Fruit fly (Drosophila melanogaster) whole organism, wandering third instar larva: ENCODE measurements around the gene corto.

Experiments used
- Abd-B ChIP-seq: fragments of >200 bp; optimal IDR thresholded peaks from 2 replicates; lab custom pipeline; 2017; ENCODE audit warnings: missing biosample characterization, missing genetic modification characterization
- CG32264 ChIP-seq: fragments of 200-800 bp; sonication (Bioruptor generic); optimal IDR thresholded peaks from 2 replicates; lab custom pipeline; 2016; ENCODE audit warnings: missing biosample characterization, missing genetic modification characterization
- CG9705 ChIP-seq: fragments of 200-800 bp; sonication (Bioruptor generic); optimal IDR thresholded peaks from 2 replicates; lab custom pipeline; 2018; ENCODE audit warnings: missing biosample characterization, mild to moderate bottlenecking, missing genetic modification characterization
- CrebA ChIP-seq: fragments of 200-800 bp; sonication (Bioruptor generic); optimal IDR thresholded peaks from 2 replicates; lab custom pipeline; 2016; ENCODE audit warnings: missing biosample characterization, mild to moderate bottlenecking, missing genetic modification characterization, borderline replicate concordance
- Dfd ChIP-seq: fragments of >200 bp; optimal IDR thresholded peaks from 2 replicates; lab custom pipeline; 2017; ENCODE audit warnings: missing biosample characterization, missing genetic modification characterization
- Dif ChIP-seq: fragments of 200-275, 200-300 bp; sonication (Bioruptor generic); optimal IDR thresholded peaks from 2 replicates; lab custom pipeline; 2018; ENCODE audit warnings: missing biosample characterization, missing genetic modification characterization; ENCODE audit not compliant: partially characterized antibody
- GATAd ChIP-seq: sonication (Bioruptor generic); optimal IDR thresholded peaks from 2 replicates; lab custom pipeline; 2016; ENCODE audit warnings: missing biosample characterization, missing genetic modification characterization
- HLH106 ChIP-seq: fragments of 200-800 bp; optimal IDR thresholded peaks from 3 replicates; lab custom pipeline; 2019; ENCODE audit warnings: missing biosample characterization, mild to moderate bottlenecking, missing genetic modification characterization, moderate library complexity
- Hnf4 ChIP-seq: fragments of 200-800 bp; sonication (Bioruptor generic); optimal IDR thresholded peaks from 2 replicates; lab custom pipeline; 2016; ENCODE audit warnings: missing biosample characterization, mild to moderate bottlenecking, missing genetic modification characterization
- Hr78 ChIP-seq: fragments of >200 bp; optimal IDR thresholded peaks from 2 replicates; lab custom pipeline; 2017; ENCODE audit warnings: missing biosample characterization, missing genetic modification characterization
- Myc ChIP-seq: fragments of >200 bp; optimal IDR thresholded peaks from 2 replicates; lab custom pipeline; 2017
- N ChIP-seq: fragments of >200 bp; optimal IDR thresholded peaks from 2 replicates; lab custom pipeline; 2018; ENCODE audit warnings: missing biosample characterization, missing external identifiers, missing genetic modification characterization
- OdsH ChIP-seq: fragments of 200-800 bp; sonication (Bioruptor generic); optimal IDR thresholded peaks from 2 replicates; lab custom pipeline; 2016; ENCODE audit warnings: missing biosample characterization, mild to moderate bottlenecking, missing genetic modification characterization
- Rel ChIP-seq, 2 experiments: fragments of 200-800 bp; sonication (Bioruptor generic) in 1 of 2; optimal IDR thresholded peaks; 2 replicates in 1 of 2; 3 replicates in 1 of 2; lab custom pipeline; 2016 to 2019; ENCODE audit warnings: mild to moderate bottlenecking in 2 of 2, missing biosample characterization in 2 of 2, missing genetic modification characterization in 2 of 2, moderate library complexity in 1 of 2
- Sp1 ChIP-seq: fragments of 200-800 bp; sonication (Bioruptor generic); optimal IDR thresholded peaks from 3 replicates; lab custom pipeline; 2019; ENCODE audit warnings: missing biosample characterization, mild to moderate bottlenecking, missing genetic modification characterization, moderate library complexity
- Vsx2 ChIP-seq: fragments of 200-300, 225-300 bp; sonication (Bioruptor generic); optimal IDR thresholded peaks from 2 replicates; lab custom pipeline; 2018; ENCODE audit warnings: missing biosample characterization, missing genetic modification characterization; ENCODE audit not compliant: partially characterized antibody
- br ChIP-seq: fragments of 200-800 bp; sonication (Bioruptor generic); optimal IDR thresholded peaks from 2 replicates; lab custom pipeline; 2016; ENCODE audit warnings: missing biosample characterization, missing genetic modification characterization
- dmrt93B ChIP-seq: fragments of 200-800 bp; sonication (Bioruptor generic); optimal IDR thresholded peaks from 2 replicates; lab custom pipeline; 2018; ENCODE audit warnings: missing biosample characterization, mild to moderate bottlenecking, missing genetic modification characterization
- dsf ChIP-seq: sonication (Bioruptor generic); optimal IDR thresholded peaks from 2 replicates; lab custom pipeline; 2016; ENCODE audit warnings: missing biosample characterization, missing genetic modification characterization, borderline replicate concordance
- ey ChIP-seq: fragments of 200-800 bp; sonication (Bioruptor generic); optimal IDR thresholded peaks from 2 replicates; lab custom pipeline; 2016; ENCODE audit warnings: missing biosample characterization, missing genetic modification characterization
- foxo ChIP-seq, 2 experiments: fragments of 200-800 bp; sonication (Bioruptor generic); optimal IDR thresholded peaks; 2 replicates in 1 of 2; 3 replicates in 1 of 2; lab custom pipeline; 2016 to 2017; ENCODE audit warnings: missing biosample characterization in 2 of 2, missing genetic modification characterization in 2 of 2
- fru ChIP-seq: fragments of 200-800 bp; sonication (Bioruptor generic); optimal IDR thresholded peaks from 3 replicates; lab custom pipeline; 2016; ENCODE audit warnings: missing biosample characterization, mild to moderate bottlenecking, missing genetic modification characterization
- h ChIP-seq: fragments of 200-800 bp; sonication (Bioruptor generic); optimal IDR thresholded peaks from 3 replicates; lab custom pipeline; 2016; ENCODE audit warnings: missing biosample characterization, mild to moderate bottlenecking, missing genetic modification characterization
- jim ChIP-seq: fragments of 175-275, 200-325 bp; sonication (Bioruptor generic); optimal IDR thresholded peaks from 2 replicates; lab custom pipeline; 2016; ENCODE audit warnings: missing biosample characterization, mild to moderate bottlenecking, missing genetic modification characterization
- pan ChIP-seq: fragments of >200 bp; optimal IDR thresholded peaks from 2 replicates; lab custom pipeline; 2017
- psq ChIP-seq: fragments of 200-800 bp; sonication (Bioruptor generic); optimal IDR thresholded peaks from 3 replicates; lab custom pipeline; 2017; ENCODE audit warnings: missing biosample characterization, mild to moderate bottlenecking, missing genetic modification characterization, moderate library complexity
- rgr ChIP-seq: fragments of 200-800 bp; sonication (Bioruptor generic); optimal IDR thresholded peaks from 3 replicates; lab custom pipeline; 2016; ENCODE audit warnings: missing biosample characterization, mild to moderate bottlenecking, missing genetic modification characterization
- sage ChIP-seq: fragments of 200-800 bp; sonication (Bioruptor generic); optimal IDR thresholded peaks from 2 replicates; lab custom pipeline; 2016; ENCODE audit warnings: missing biosample characterization, mild to moderate bottlenecking, missing genetic modification characterization
- sv ChIP-seq: fragments of 200-800 bp; sonication (Bioruptor generic); optimal IDR thresholded peaks from 3 replicates; lab custom pipeline; 2016; ENCODE audit warnings: missing biosample characterization, missing genetic modification characterization
- tai ChIP-seq: sonication (Bioruptor generic); optimal IDR thresholded peaks from 2 replicates; lab custom pipeline; 2016; ENCODE audit warnings: missing biosample characterization, missing genetic modification characterization
- usp ChIP-seq: fragments of >200 bp; optimal IDR thresholded peaks from 2 replicates; lab custom pipeline; 2017; ENCODE audit warnings: missing biosample characterization, missing genetic modification characterization
- woc ChIP-seq: sonication (Bioruptor generic); optimal IDR thresholded peaks from 2 replicates; lab custom pipeline; 2016; ENCODE audit warnings: missing biosample characterization, mild to moderate bottlenecking, missing genetic modification characterization

corto gene

DNA sequence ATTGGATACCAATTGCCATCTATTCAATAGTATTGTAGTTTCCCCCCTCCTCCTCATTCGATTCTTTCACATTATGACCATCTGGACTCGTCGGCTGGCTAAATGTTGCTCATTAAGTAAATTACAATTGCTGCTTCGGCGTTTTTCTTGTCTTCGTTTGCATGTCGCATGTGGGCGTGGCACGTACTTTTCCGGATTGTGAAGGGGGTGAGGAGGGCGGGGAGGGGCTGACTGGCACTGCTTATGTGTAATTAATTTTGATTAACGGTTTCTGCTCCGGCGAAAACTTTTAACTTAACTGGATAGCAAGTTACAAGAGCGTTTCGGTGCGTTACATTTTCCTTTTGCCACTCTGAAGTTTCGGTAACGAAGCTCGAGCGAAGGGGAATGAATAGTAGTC, 28.6 kb upstream of the corto start:
- TF ChIP-seq Vsx2, result no peak
- no peak for TF ChIP-seq Abd-B (GFP tag; lab: Kevin White, UChicago)
- TF ChIP-seq Myc (lab: Kevin White, UChicago), result no peak
- no peak for TF ChIP-seq h (GFP tag; lab: Kevin White, UChicago)
- no peak for TF ChIP-seq br (GFP tag; lab: Kevin White, UChicago)
- no peak for TF ChIP-seq N (GFP tag; lab: Kevin White, UChicago)
- no peak for TF ChIP-seq OdsH (GFP tag; lab: Kevin White, UChicago)
- no peak for TF ChIP-seq sv
- TF ChIP-seq woc (GFP tag; lab: Kevin White, UChicago), result no peak
- TF ChIP-seq Hnf4, result no peak
- TF ChIP-seq jim, result no peak
- no peak for TF ChIP-seq HLH106 (tag; lab: Kevin White, UChicago)
- TF ChIP-seq ey (GFP tag; lab: Kevin White, UChicago), result no peak
- no peak for TF ChIP-seq CG32264
- no peak for TF ChIP-seq dmrt93B (GFP tag; lab: Kevin White, UChicago)
- TF ChIP-seq sage (GFP tag; lab: Kevin White, UChicago), result no peak
- no peak for TF ChIP-seq Dif
- no peak for TF ChIP-seq Hr78 (GFP tag; lab: Kevin White, UChicago)
- no peak for TF ChIP-seq CG9705 (GFP tag; lab: Kevin White, UChicago)

DNA sequence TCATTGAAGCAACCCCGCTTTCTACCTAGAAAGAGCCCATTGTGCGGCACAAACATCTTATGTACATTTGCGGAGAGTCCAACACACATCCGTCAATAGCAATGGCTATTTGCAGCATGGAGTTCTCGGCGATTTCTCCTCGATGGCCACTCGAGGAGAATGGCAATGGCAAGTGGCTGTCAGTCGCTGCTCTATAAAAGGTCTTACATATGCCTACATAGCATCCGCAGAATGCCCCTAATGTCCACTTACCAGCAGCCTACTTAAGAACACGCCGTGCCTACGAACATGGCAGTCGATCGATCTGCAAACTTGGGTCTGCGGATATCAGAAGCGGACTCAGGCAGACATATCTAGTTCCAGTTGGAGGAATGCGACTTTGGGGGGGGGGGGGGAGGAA, 27.3 kb upstream of the corto start:
- TF ChIP-seq CG9705 (GFP tag; lab: Kevin White, UChicago) (no peak), OdsH (GFP tag; lab: Kevin White, UChicago) (no peak), ey (GFP tag; lab: Kevin White, UChicago) (no peak), usp (GFP tag; lab: Kevin White, UChicago) (no peak), N (GFP tag; lab: Kevin White, UChicago) (no peak), HLH106 (tag; lab: Kevin White, UChicago) (no peak), CrebA (GFP tag; lab: Kevin White, UChicago) (no peak), Hr78 (GFP tag; lab: Kevin White, UChicago) (no peak), woc (GFP tag; lab: Kevin White, UChicago) (no peak), Rel (GFP tag; optimal IDR thresholded peaks at IDR 0.05; lab: Kevin White, UChicago) (no peak), Rel (tag; optimal IDR thresholded peaks at IDR 0.05; lab: Kevin White, UChicago) (no peak)

DNA sequence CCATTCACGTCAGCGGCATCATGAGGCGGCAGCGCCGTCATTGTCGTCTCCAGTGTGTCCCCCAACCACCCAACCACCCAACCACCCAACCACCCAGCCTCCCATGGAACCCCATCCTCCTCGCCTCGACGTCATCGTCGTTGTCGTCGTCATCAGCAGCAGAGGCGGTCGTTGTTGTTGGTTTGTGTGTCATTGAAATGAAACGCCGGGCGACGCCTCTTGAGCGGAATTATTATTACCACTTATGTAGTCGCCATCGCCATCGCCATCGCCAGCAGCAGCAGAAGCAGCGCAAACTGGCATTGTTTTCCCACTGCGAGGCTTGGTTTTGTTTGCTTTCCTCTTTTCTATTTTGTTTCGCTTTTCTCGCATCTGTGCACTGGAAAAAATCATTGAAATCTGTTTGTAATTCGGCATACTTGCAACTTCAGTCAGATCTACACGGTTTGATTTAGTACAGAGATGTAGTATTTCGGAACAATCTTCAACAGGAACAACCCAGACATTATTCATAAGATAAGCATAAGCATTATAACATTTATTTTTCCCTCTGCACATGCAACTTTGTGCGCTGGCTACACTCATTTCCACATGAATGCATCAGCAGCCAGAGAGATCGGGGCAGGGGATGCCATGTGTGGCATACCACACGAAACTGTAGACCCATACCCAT, 26.1 kb upstream of the corto start:
- peak; percentile 84 for TF ChIP-seq h (GFP tag; lab: Kevin White, UChicago)
- peak; percentile 1 for TF ChIP-seq dsf (GFP tag; lab: Kevin White, UChicago)
- peak in 1 of 2 experiments; percentile 82 for TF ChIP-seq foxo (GFP tag; optimal IDR thresholded peaks at IDR 0.05; lab: Kevin White, UChicago)
- TF ChIP-seq Sp1 (GFP tag; lab: Kevin White, UChicago), result peak; percentile 80
- TF ChIP-seq br (GFP tag; lab: Kevin White, UChicago), result peak; percentile 79
- TF ChIP-seq Dif, result no peak
- no peak for TF ChIP-seq tai (GFP tag; lab: Kevin White, UChicago)
- TF ChIP-seq psq (GFP tag; lab: Kevin White, UChicago), result peak; percentile 80
- peak; percentile 89 for TF ChIP-seq ey (GFP tag; lab: Kevin White, UChicago)
- peak; percentile 67 for TF ChIP-seq dmrt93B (GFP tag; lab: Kevin White, UChicago)
- peak; percentile 59 for TF ChIP-seq sage (GFP tag; lab: Kevin White, UChicago)
- peak; percentile 68 for TF ChIP-seq Dfd
- peak; percentile 70 for TF ChIP-seq woc (GFP tag; lab: Kevin White, UChicago)
- no peak for TF ChIP-seq Vsx2
- TF ChIP-seq Hr78 (GFP tag; lab: Kevin White, UChicago), result no peak
- peak; percentile 38 for TF ChIP-seq Rel (GFP tag; optimal IDR thresholded peaks at IDR 0.05; lab: Kevin White, UChicago)
- TF ChIP-seq Rel (tag; optimal IDR thresholded peaks at IDR 0.05; lab: Kevin White, UChicago), result peak; percentile 26
- peak; percentile 88 for TF ChIP-seq sv
- TF ChIP-seq CrebA (GFP tag; lab: Kevin White, UChicago), result no peak
- peak; percentile 85 for TF ChIP-seq fru (GFP tag; lab: Kevin White, UChicago)
- no peak for TF ChIP-seq usp (GFP tag; lab: Kevin White, UChicago)
- peak; percentile 81 for TF ChIP-seq rgr (GFP tag; lab: Kevin White, UChicago)
- TF ChIP-seq GATAd, result no peak
- no peak for TF ChIP-seq pan
- TF ChIP-seq OdsH (GFP tag; lab: Kevin White, UChicago), result peak; percentile 74
- peak; percentile 56 for TF ChIP-seq Hnf4
- TF ChIP-seq CG32264, result peak; percentile 45
- TF ChIP-seq HLH106 (tag; lab: Kevin White, UChicago), result peak; percentile 83
- TF ChIP-seq CG9705 (GFP tag; lab: Kevin White, UChicago), result peak; percentile 6
- TF ChIP-seq, all 38 proteins: peak for 20
